Worm (Caenorhabditis elegans): ENCODE results near the gene W02B12.13.
A peak's percentile ranks its signal among the peaks of the same experiment; 100 is the strongest.

The W02B12.13 gene

ce11 chrII:11409678-11410133 lies 35.4 kb upstream of the W02B12.13 start, which contains the start of gene C05D12.7:
Gene C05D12.7, plus strand, starts transcription at chrII:11410083.
- TF ChIP-seq ets-4 (tag; optimal IDR thresholded peaks at IDR 0.05) (no peak), unc-42 (tag; optimal IDR thresholded peaks at IDR 0.05) (peak; percentile 57)

- TF ChIP-seq tbx-7 (tag; optimal IDR thresholded peaks at IDR 0.05) (no peak), ahr-1 (tag; optimal IDR thresholded peaks at IDR 0.05) (no peak), F13H6.1 (tag; optimal IDR thresholded peaks at IDR 0.05) (no peak), sox-4 (tag; optimal IDR thresholded peaks at IDR 0.05) (no peak), fax-1 (tag; optimal IDR thresholded peaks at IDR 0.05) (no peak), zip-5 (tag; optimal IDR thresholded peaks at IDR 0.05) (no peak), pax-1 (tag; optimal IDR thresholded peaks at IDR 0.05) (no peak), unc-3 (GFP tag; conservative IDR thresholded peaks at IDR 0.05) (no peak), unc-3 (tag; optimal IDR thresholded peaks at IDR 0.05) (no peak), odd-2 (tag; optimal IDR thresholded peaks at IDR 0.05) (no peak), gmeb-2 (tag; optimal IDR thresholded peaks at IDR 0.05) (no peak), hlh-13 (GFP tag; optimal IDR thresholded peaks at IDR 0.05) (no peak), ceh-14 (tag; optimal IDR thresholded peaks at IDR 0.05) (no peak), madf-2 (tag; optimal IDR thresholded peaks at IDR 0.05) (no peak), ama-1 (optimal IDR thresholded peaks at IDR 0.05) (no peak), pqm-1 (tag; optimal IDR thresholded peaks at IDR 0.05) (no peak), lin-11 (tag; optimal IDR thresholded peaks at IDR 0.05) (no peak), K09A11.1 (tag; optimal IDR thresholded peaks at IDR 0.05; ENCODE audit: insufficient read depth) (no peak), ceh-18 (tag; optimal IDR thresholded peaks at IDR 0.05) (no peak), elt-4 (tag; optimal IDR thresholded peaks at IDR 0.05) (no peak)
Measured at ce11 chrII:11415672-11416071, 29.4 kb upstream of the W02B12.13 start, which contains the start of gene C05D12.1. Gene C05D12.1, minus strand, starts transcription at chrII:11415772.

ce11 chrII:11417999-11418398 lies 27.1 kb upstream of the W02B12.13 start, which contains the start of gene C05D12.2:
Gene C05D12.2, plus strand, starts transcription at chrII:11418299.
- TF ChIP-seq che-1 (tag; optimal IDR thresholded peaks at IDR 0.05) (no peak), pros-1 (tag; optimal IDR thresholded peaks at IDR 0.05) (no peak), sox-4 (tag; optimal IDR thresholded peaks at IDR 0.05) (no peak), syd-9 (tag; optimal IDR thresholded peaks at IDR 0.05) (no peak), Y22D7AL.16 (tag; optimal IDR thresholded peaks at IDR 0.05) (no peak), tbx-7 (tag; optimal IDR thresholded peaks at IDR 0.05) (no peak), ceh-30 (tag; optimal IDR thresholded peaks at IDR 0.05) (no peak), unc-86 (tag; optimal IDR thresholded peaks at IDR 0.05) (no peak), hlh-13 (GFP tag; optimal IDR thresholded peaks at IDR 0.05) (no peak), ref-2 (tag; optimal IDR thresholded peaks at IDR 0.05) (no peak), nhr-11 (tag; optimal IDR thresholded peaks at IDR 0.05) (no peak), hlh-15 (tag; optimal IDR thresholded peaks at IDR 0.05) (no peak), pat-9 (tag; optimal IDR thresholded peaks at IDR 0.05) (no peak), F13H6.1 (tag; optimal IDR thresholded peaks at IDR 0.05) (no peak), ceh-19 (GFP tag; optimal IDR thresholded peaks at IDR 0.05) (no peak), dve-1 (tag; optimal IDR thresholded peaks at IDR 0.05) (no peak), npax-4 (tag; optimal IDR thresholded peaks at IDR 0.05) (no peak), ceh-34 (tag; optimal IDR thresholded peaks at IDR 0.05) (no peak), nfya-1 (tag; optimal IDR thresholded peaks at IDR 0.05) (no peak), ceh-6 (GFP tag; optimal IDR thresholded peaks at IDR 0.05) (no peak)

- TF ChIP-seq lin-11 (tag; optimal IDR thresholded peaks at IDR 0.05): no peak
- TF ChIP-seq ceh-22 (tag; optimal IDR thresholded peaks at IDR 0.05): no peak
- TF ChIP-seq tbx-2 (tag; optimal IDR thresholded peaks at IDR 0.05): no peak
- TF ChIP-seq C38D4.7 (GFP tag; optimal IDR thresholded peaks at IDR 0.05): no peak
- no peak for TF ChIP-seq ceh-24 (tag; optimal IDR thresholded peaks at IDR 0.05)
- TF ChIP-seq npax-4 (tag; optimal IDR thresholded peaks at IDR 0.05): no peak
- no peak for TF ChIP-seq mec-3 (tag; optimal IDR thresholded peaks at IDR 0.05; ENCODE audit: borderline replicate concordance)
- TF ChIP-seq syd-9 (tag; optimal IDR thresholded peaks at IDR 0.05): no peak
- TF ChIP-seq dve-1 (tag; optimal IDR thresholded peaks at IDR 0.05): no peak
- no peak for TF ChIP-seq sox-2 (GFP tag; IDR thresholded peaks at IDR 0.05)
- TF ChIP-seq pros-1 (tag; optimal IDR thresholded peaks at IDR 0.05): no peak
- no peak for TF ChIP-seq eyg-1 (tag; optimal IDR thresholded peaks at IDR 0.05)
- no peak for TF ChIP-seq pha-2 (tag; optimal IDR thresholded peaks at IDR 0.05)
- no peak for TF ChIP-seq ceh-45 (GFP tag; IDR thresholded peaks at IDR 0.05)
- TF ChIP-seq Y22D7AL.16 (tag; optimal IDR thresholded peaks at IDR 0.05): no peak
- TF ChIP-seq ahr-1 (tag; optimal IDR thresholded peaks at IDR 0.05): no peak
- no peak for TF ChIP-seq pag-3 (tag; optimal IDR thresholded peaks at IDR 0.05; ENCODE audit: borderline replicate concordance)
Measured at ce11 chrII:11418476-11418875, 26.6 kb upstream of the W02B12.13 start.
